Fruit fly (Drosophila melanogaster): Measurements from ENCODE around the gene CG11537.

Gene CG11537

DNA sequence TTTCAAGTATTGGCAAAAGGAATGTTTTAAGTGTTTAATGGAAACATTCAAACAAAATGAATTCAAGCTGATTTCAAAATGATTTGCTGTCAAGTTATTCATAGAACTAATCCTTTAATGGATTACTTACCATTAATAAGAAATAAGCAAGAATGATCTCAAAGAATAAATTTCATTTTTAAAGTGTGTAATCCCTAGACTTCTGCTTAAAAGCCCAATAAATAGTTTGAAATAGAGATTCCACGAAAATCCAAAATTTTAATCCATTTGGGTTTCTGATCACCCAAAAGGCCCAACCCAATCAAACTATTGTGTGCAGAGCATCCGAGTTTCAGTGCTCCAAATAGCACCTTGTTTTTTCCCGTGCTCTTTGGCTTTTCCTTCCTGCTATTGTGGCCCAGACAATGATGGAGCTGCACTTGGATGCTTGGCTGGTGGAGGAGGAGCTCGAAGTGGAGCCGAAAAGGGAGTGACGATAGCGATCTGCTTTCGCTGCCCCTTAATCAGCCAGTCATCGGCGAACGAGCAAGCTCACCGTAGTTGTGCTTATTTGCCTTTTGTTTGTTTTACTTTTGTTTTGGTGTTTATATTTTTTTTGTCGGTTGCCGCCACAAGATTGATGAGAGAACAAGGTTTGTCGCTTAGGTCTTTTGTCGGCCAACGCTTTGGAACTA lies 33.7 kb downstream of the CG11537 start (continued):
- TF ChIP-seq CG11762 (GFP tag; optimal IDR thresholded peaks at IDR 0.05; ENCODE audit: insufficient read depth) (no peak), CG7368 (GFP tag; optimal IDR thresholded peaks at IDR 0.05) (no peak), acj6 (GFP tag; optimal IDR thresholded peaks at IDR 0.05) (no peak), Gug (GFP tag; IDR thresholded peaks at IDR 0.05) (no peak), CG10631 (GFP tag; optimal IDR thresholded peaks at IDR 0.05) (peak; percentile 35), svp (GFP tag) (no peak), Eip75B (GFP tag; optimal IDR thresholded peaks at IDR 0.05) (peak; percentile 55), Hr4 (GFP tag; optimal IDR thresholded peaks at IDR 0.05) (no peak), fkh (GFP tag; optimal IDR thresholded peaks at IDR 0.05) (no peak)

DNA sequence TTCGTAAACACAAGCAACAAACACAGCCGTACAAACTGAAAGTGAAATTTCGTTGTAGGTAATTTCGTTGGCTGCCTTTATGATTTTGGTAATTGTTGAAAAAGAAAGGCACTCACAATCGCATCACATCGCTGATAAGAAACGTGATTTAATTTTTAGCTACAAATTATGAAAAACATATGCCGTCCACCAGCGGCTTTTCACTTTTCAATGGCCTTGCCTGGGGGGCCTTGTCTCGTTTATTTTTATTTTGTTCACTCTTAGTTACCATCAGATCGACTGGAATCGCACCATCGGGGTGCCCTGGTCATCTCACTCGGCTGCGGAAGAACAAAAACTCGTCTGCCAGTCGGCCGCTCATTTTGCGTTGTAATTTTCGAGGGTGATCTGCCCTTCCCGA lies 34.3 kb downstream of the CG11537 start:
- TF ChIP-seq Blimp-1 (GFP tag; optimal IDR thresholded peaks at IDR 0.05): peak; percentile 96
- no peak for TF ChIP-seq Eip78C (GFP tag)

DNA sequence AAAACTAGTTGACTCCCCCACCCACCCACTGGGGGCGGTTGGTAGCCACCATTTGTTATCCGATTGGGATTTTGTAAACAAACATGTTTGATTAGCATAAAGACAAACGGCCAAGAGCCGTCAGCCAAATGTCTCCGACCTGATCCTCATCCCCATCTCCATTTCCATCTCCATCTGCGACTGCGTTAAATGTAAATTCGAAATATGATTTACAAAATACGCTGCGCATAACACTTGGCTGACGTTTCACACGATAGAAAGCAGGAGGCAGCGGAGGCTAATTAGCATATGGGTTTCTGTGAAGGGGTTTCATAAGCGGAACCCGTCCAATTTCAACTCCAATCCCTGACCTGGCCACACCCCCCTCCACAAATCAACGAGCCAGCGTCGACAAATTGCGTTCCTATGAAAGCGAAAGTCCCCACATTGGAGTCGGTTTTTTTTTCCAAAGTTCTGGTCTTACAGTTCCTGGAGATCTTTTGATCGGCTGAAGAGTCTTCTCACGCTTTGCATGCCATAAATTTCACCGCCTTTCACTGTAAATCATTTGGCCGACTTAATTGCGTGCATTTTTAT lies 35.1 kb downstream of the CG11537 start:
- TF ChIP-seq CG15336 (GFP tag; IDR thresholded peaks at IDR 0.05) (no peak), Eip75B (GFP tag; optimal IDR thresholded peaks at IDR 0.05) (no peak), CG1621 (tag; optimal IDR thresholded peaks at IDR 0.05) (no peak), CG4318 (GFP tag; optimal IDR thresholded peaks at IDR 0.05) (no peak), fd59A (GFP tag; optimal IDR thresholded peaks at IDR 0.05) (no peak), dac (GFP tag; optimal IDR thresholded peaks at IDR 0.05) (no peak), CG11294 (GFP tag; IDR thresholded peaks at IDR 0.05) (no peak), fd85E (GFP tag; optimal IDR thresholded peaks at IDR 0.05) (no peak), lz (GFP tag; optimal IDR thresholded peaks at IDR 0.05) (no peak), dsx (GFP tag; optimal IDR thresholded peaks at IDR 0.05; ENCODE audit: poor library complexity, severe bottlenecking) (no peak), net (GFP tag; optimal IDR thresholded peaks at IDR 0.05) (no peak), CG34406 (GFP tag; optimal IDR thresholded peaks at IDR 0.05) (no peak), Gug (GFP tag; IDR thresholded peaks at IDR 0.05) (no peak), acj6 (GFP tag; optimal IDR thresholded peaks at IDR 0.05) (no peak), CG7368 (GFP tag; optimal IDR thresholded peaks at IDR 0.05) (no peak), Hr39 (GFP tag; optimal IDR thresholded peaks at IDR 0.05) (no peak), cyc (GFP tag; optimal IDR thresholded peaks at IDR 0.05) (no peak)

DNA sequence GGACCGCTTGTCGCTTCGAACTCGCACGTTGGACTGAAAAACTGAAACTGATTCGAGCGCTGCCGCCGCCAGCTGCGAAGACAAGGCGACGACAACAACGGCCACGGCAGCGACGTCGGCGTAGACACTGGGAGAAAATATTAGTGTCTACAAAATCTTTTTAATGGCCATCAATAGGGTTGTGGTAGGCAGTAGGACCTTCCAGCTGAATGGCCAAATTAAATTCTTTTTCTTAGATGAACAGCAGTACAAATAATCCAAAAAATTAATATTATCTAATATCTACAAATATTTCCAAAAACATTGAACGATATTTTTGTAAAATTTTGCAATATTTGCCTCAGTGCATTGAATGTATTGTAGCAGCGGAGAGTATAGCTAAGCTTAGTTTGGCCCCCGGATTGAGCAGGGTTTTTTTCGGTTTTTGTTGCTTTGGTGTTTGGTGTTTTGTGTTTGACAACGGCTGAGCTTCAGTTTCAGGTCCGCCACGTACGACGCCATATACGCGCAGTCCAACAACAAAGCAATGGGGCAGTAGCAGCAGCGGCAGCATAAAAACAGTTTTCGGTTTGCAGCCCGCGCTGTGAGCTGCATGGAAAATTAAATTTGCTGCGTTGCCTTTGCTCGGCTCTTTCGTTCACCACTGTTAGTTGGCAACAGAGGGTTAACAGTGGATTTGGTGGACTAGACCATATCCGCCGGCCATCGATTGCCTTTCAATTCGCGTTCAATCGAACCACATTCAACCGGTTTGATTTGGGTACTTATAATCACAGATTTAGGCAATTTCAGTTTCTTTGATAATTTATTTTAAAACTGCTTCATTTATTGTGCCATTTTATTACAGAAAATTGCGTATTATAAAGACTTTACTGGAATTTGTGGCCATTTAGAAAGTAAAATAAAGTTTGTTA lies 36.1 kb downstream of the CG11537 start, which contains the start of gene Cht7:
TSS of gene Cht7 (minus strand) at position 51 of the 914 bp plus-strand sequence.
- TF ChIP-seq CG6276 (GFP tag; optimal IDR thresholded peaks at IDR 0.05) (peak; percentile 93), CG34406 (GFP tag; optimal IDR thresholded peaks at IDR 0.05) (peak; percentile 88), dsx (GFP tag; optimal IDR thresholded peaks at IDR 0.05; ENCODE audit: poor library complexity, severe bottlenecking) (peak; percentile 88), Sox102F (GFP tag; optimal IDR thresholded peaks at IDR 0.05) (peak; percentile 87), pdm3 (GFP tag; optimal IDR thresholded peaks at IDR 0.05) (peak; percentile 92), CG4318 (GFP tag; optimal IDR thresholded peaks at IDR 0.05) (peak; percentile 94), Eip75B (GFP tag; optimal IDR thresholded peaks at IDR 0.05) (peak; percentile 89), Ets96B (tag; optimal IDR thresholded peaks at IDR 0.05) (peak; percentile 86), CG3032 (tag; optimal IDR thresholded peaks at IDR 0.05) (peak; percentile 90), lz (GFP tag; optimal IDR thresholded peaks at IDR 0.05) (peak; percentile 86), CG15336 (GFP tag; IDR thresholded peaks at IDR 0.05) (peak; percentile 96), Hr38 (GFP tag; optimal IDR thresholded peaks at IDR 0.05) (no peak), OdsH (GFP tag; optimal IDR thresholded peaks at IDR 0.05) (peak; percentile 94), CG32006 (GFP tag; optimal IDR thresholded peaks at IDR 0.05) (peak; percentile 98), CG7368 (GFP tag; optimal IDR thresholded peaks at IDR 0.05) (peak; percentile 80), CG11294 (GFP tag; IDR thresholded peaks at IDR 0.05) (peak; percentile 90), Smox (GFP tag; optimal IDR thresholded peaks at IDR 0.05) (peak; percentile 81), eg (GFP tag; IDR thresholded peaks at IDR 0.05) (peak; percentile 93), CG10669 (GFP tag; optimal IDR thresholded peaks at IDR 0.05) (peak; percentile 88), dac (GFP tag; optimal IDR thresholded peaks at IDR 0.05) (peak; percentile 93), Eip93F (GFP tag; optimal IDR thresholded peaks at IDR 0.05) (no peak), CG16779 (tag; optimal IDR thresholded peaks at IDR 0.05) (peak; percentile 73), CG10631 (GFP tag; optimal IDR thresholded peaks at IDR 0.05) (peak; percentile 85), Hr4 (GFP tag; optimal IDR thresholded peaks at IDR 0.05) (peak; percentile 96), Lpt (GFP tag; optimal IDR thresholded peaks at IDR 0.05) (peak; percentile 93), CG11762 (GFP tag; optimal IDR thresholded peaks at IDR 0.05; ENCODE audit: insufficient read depth) (peak; percentile 82), Hr39 (GFP tag; optimal IDR thresholded peaks at IDR 0.05) (peak; percentile 79), CG6163 (GFP tag; IDR thresholded peaks at IDR 0.05) (peak; percentile 81), CG8632 (GFP tag; optimal IDR thresholded peaks at IDR 0.05) (peak; percentile 86), net (GFP tag; optimal IDR thresholded peaks at IDR 0.05) (peak; percentile 92)

Measured in whole organism, prepupa.